Worm (Caenorhabditis elegans) whole organism, young adult: ENCODE data around the gene nhr-258.
A peak's percentile ranks its signal among the peaks of the same experiment; 100 is the strongest.
"Not testable (repeated sequence)": the region's sequence is repeated elsewhere in the genome, so short reads cannot be mapped to it uniquely, and the experiment has no call there.

ENCODE experiments used
- C06A6.2 ChIP-seq: fragments of 200-800 bp; sonication (Bioruptor generic); conservative IDR thresholded peaks from 2 replicates; pipeline ENCODE4 v1.3.6; 2022; ENCODE audit warnings: missing genetic modification characterization, missing compliant biosample characterization
- D2030.7 ChIP-seq: fragments of 200-800 bp; sonication (Bioruptor generic); IDR thresholded peaks from 2 replicates; pipeline ENCODE4 v1.3.6; 2022; ENCODE audit warnings: missing genetic modification reagents, missing genetic modification characterization, missing compliant biosample characterization
- F33H1.4 ChIP-seq: fragments of 200-800 bp; sonication (Bioruptor generic); IDR thresholded peaks from 2 replicates; pipeline ENCODE4 v1.3.6; 2022; ENCODE audit warnings: missing genetic modification reagents, missing genetic modification characterization, missing compliant biosample characterization
- F49E8.2 ChIP-seq: sonication (generic microtip); optimal IDR thresholded peaks from 3 replicates; lab custom pipeline; 2017; ENCODE audit warnings: missing genetic modification characterization, mild to moderate bottlenecking, missing compliant biosample characterization, antibody characterized with exemption, moderate library complexity; ENCODE audit not compliant: insufficient read depth
- Y53F4B.3 ChIP-seq: fragments of 200-800 bp; sonication (Bioruptor generic); IDR thresholded peaks from 2 replicates; pipeline ENCODE4 v1.3.6; 2022; ENCODE audit warnings: missing genetic modification reagents, missing genetic modification characterization, missing compliant biosample characterization
- Y56A3A.18 ChIP-seq: fragments of 200-800 bp; sonication (Bioruptor generic); IDR thresholded peaks from 2 replicates; pipeline ENCODE4 v1.3.6; 2022; ENCODE audit warnings: missing genetic modification reagents, missing genetic modification characterization, missing compliant biosample characterization
- akir-1 ChIP-seq: fragments of 200-800 bp; sonication (Bioruptor generic); optimal IDR thresholded peaks from 2 replicates; lab custom pipeline; 2018; ENCODE audit warnings: mild to moderate bottlenecking, missing genetic modification characterization, moderate library complexity, missing compliant biosample characterization
- aptf-2 ChIP-seq: fragments of 200-800 bp; sonication (Bioruptor generic); conservative IDR thresholded peaks from 2 replicates; pipeline ENCODE4 v1.3.6; 2022; ENCODE audit warnings: missing genetic modification reagents, missing genetic modification characterization, missing compliant biosample characterization
- athp-1 ChIP-seq: sonication (generic microtip); optimal IDR thresholded peaks from 2 replicates; lab custom pipeline; 2017; ENCODE audit warnings: mild to moderate bottlenecking, missing genetic modification characterization, missing compliant biosample characterization
- attf-3 ChIP-seq: fragments of 200-800 bp; sonication (Bioruptor generic); conservative IDR thresholded peaks from 2 replicates; pipeline ENCODE4 v1.3.6; 2022; ENCODE audit warnings: missing genetic modification reagents, missing genetic modification characterization, missing compliant biosample characterization
- ccch-3 ChIP-seq: fragments of 200-800 bp; sonication (Bioruptor generic); optimal IDR thresholded peaks from 2 replicates; lab custom pipeline; 2018; ENCODE audit warnings: mild to moderate bottlenecking, missing genetic modification characterization, missing compliant biosample characterization
- ceh-100 ChIP-seq: fragments of 200-800 bp; sonication (Bioruptor generic); IDR thresholded peaks from 2 replicates; pipeline ENCODE4 v1.3.6; 2022; ENCODE audit warnings: missing genetic modification reagents, missing genetic modification characterization, missing compliant biosample characterization
- ceh-27 ChIP-seq: fragments of 200-800 bp; sonication (Bioruptor generic); optimal IDR thresholded peaks from 2 replicates; lab custom pipeline; 2018; ENCODE audit warnings: mild to moderate bottlenecking, missing genetic modification characterization, moderate library complexity, missing compliant biosample characterization
- dox-1 ChIP-seq: fragments of 200-800 bp; sonication (Bioruptor generic); IDR thresholded peaks from 2 replicates; pipeline ENCODE4 v1.3.6; 2022; ENCODE audit warnings: missing genetic modification reagents, missing genetic modification characterization, missing compliant biosample characterization
- dpl-1 ChIP-seq: fragments of 150-350 bp; optimal IDR thresholded peaks from 2 replicates; lab custom pipeline; 2014; ENCODE audit warnings: missing biosample characterization, missing genetic modification reagents, missing genetic modification characterization
- egl-18 ChIP-seq: fragments of 200-800 bp; sonication (Bioruptor generic); IDR thresholded peaks from 2 replicates; pipeline ENCODE4 v1.3.6; 2022; ENCODE audit warnings: missing genetic modification reagents, missing genetic modification characterization, missing compliant biosample characterization
- ekl-4 ChIP-seq: fragments of 200-800 bp; sonication (Bioruptor generic); IDR thresholded peaks from 2 replicates; pipeline ENCODE4 v1.3.6; 2022; ENCODE audit warnings: missing genetic modification reagents, missing genetic modification characterization, missing compliant biosample characterization
- hlh-12 ChIP-seq: sonication (generic microtip); optimal IDR thresholded peaks from 2 replicates; lab custom pipeline; 2016; ENCODE audit warnings: missing genetic modification characterization, missing compliant biosample characterization
- hlh-26 ChIP-seq: fragments of 200-800 bp; sonication (Bioruptor generic); conservative IDR thresholded peaks from 2 replicates; pipeline ENCODE4 v1.3.6; 2022; ENCODE audit warnings: missing genetic modification reagents, missing genetic modification characterization, missing compliant biosample characterization
- hmg-20 ChIP-seq: fragments of 200-800 bp; sonication (Bioruptor generic); IDR thresholded peaks from 2 replicates; pipeline ENCODE4 v1.3.6; 2022; ENCODE audit warnings: missing genetic modification reagents, missing genetic modification characterization, missing compliant biosample characterization
- hsf-1 ChIP-seq: fragments of 200-800 bp; sonication (Bioruptor generic); IDR thresholded peaks from 2 replicates; pipeline ENCODE4 v1.3.6; 2022; ENCODE audit warnings: missing genetic modification reagents, missing genetic modification characterization, missing compliant biosample characterization
- lin-26 ChIP-seq: fragments of 200-800 bp; sonication (Bioruptor generic); IDR thresholded peaks from 2 replicates; pipeline ENCODE4 v1.3.6; 2022; ENCODE audit warnings: missing genetic modification reagents, missing genetic modification characterization, missing compliant biosample characterization
- lin-40 ChIP-seq: sonication (generic microtip); optimal IDR thresholded peaks from 2 replicates; lab custom pipeline; 2016; ENCODE audit warnings: missing genetic modification characterization, mild to moderate bottlenecking, missing compliant biosample characterization, missing genotype, missing genetic modification reagents
- lir-1 ChIP-seq: fragments of 200-800 bp; sonication (Bioruptor generic); conservative IDR thresholded peaks from 2 replicates; pipeline ENCODE4 v1.3.6; 2022; ENCODE audit warnings: missing genetic modification reagents, missing genetic modification characterization, missing compliant biosample characterization
- lsl-1 ChIP-seq: fragments of 200-800 bp; sonication (Bioruptor generic); optimal IDR thresholded peaks from 2 replicates; lab custom pipeline; 2018; ENCODE audit warnings: mild to moderate bottlenecking, missing genetic modification characterization, moderate library complexity, missing compliant biosample characterization
- madf-8 ChIP-seq: fragments of 200-800 bp; sonication (Bioruptor generic); conservative IDR thresholded peaks from 2 replicates; pipeline ENCODE4 v1.3.6; 2022; ENCODE audit warnings: missing genetic modification reagents, missing genetic modification characterization, missing compliant biosample characterization
- mcd-1 ChIP-seq: fragments of 200-800 bp; sonication (Bioruptor generic); IDR thresholded peaks from 2 replicates; pipeline ENCODE4 v1.3.6; 2022; ENCODE audit warnings: missing genetic modification reagents, missing genetic modification characterization, missing compliant biosample characterization
- mel-28 ChIP-seq: sonication (generic microtip); optimal IDR thresholded peaks from 2 replicates; lab custom pipeline; 2016; ENCODE audit warnings: borderline replicate concordance, mild to moderate bottlenecking, missing genetic modification characterization, missing compliant biosample characterization
- nhr-179 ChIP-seq: sonication (generic microtip); optimal IDR thresholded peaks from 2 replicates; lab custom pipeline; 2016; ENCODE audit warnings: mild to moderate bottlenecking, missing genetic modification characterization, missing compliant biosample characterization
- rcor-1 ChIP-seq: fragments of 200-800 bp; sonication (Bioruptor generic); IDR thresholded peaks from 2 replicates; pipeline ENCODE4 v1.3.6; 2022; ENCODE audit warnings: missing genetic modification reagents, missing genetic modification characterization, missing compliant biosample characterization
- rpc-1 ChIP-seq, 2 experiments: fragments of 150-350 bp in 1 of 2; sonication (generic microtip) in 1 of 2; optimal IDR thresholded peaks; 2 replicates each; lab custom pipeline; 2014 to 2018; ENCODE audit warnings: missing biosample characterization in 1 of 2, missing genetic modification characterization in 1 of 2, missing genetic modification reagents in 1 of 2, missing genotype in 1 of 2
- snpc-1.3 ChIP-seq: sonication (generic microtip); optimal IDR thresholded peaks from 2 replicates; lab custom pipeline; 2017; ENCODE audit warnings: missing genetic modification characterization, mild to moderate bottlenecking, missing compliant biosample characterization, antibody characterized with exemption, moderate library complexity, missing genotype, missing genetic modification reagents; ENCODE audit not compliant: insufficient read depth
- snpc-3.4 ChIP-seq: sonication (generic microtip); optimal IDR thresholded peaks from 2 replicates; lab custom pipeline; 2017; ENCODE audit warnings: missing genetic modification characterization, mild to moderate bottlenecking, missing compliant biosample characterization, antibody characterized with exemption, moderate library complexity, missing genotype, missing genetic modification reagents
- snpc-4 ChIP-seq, 5 experiments: fragments of 150-350 bp in 1 of 5; sonication (generic microtip) in 4 of 5; optimal IDR thresholded peaks; 2 replicates each; lab custom pipeline; 2014 to 2018; ENCODE audit warnings: missing genetic modification characterization in 5 of 5, missing biosample characterization in 3 of 5, antibody characterized with exemption in 2 of 5, mild to moderate bottlenecking in 2 of 5, missing compliant biosample characterization in 2 of 5, missing genotype in 2 of 5, moderate library complexity in 2 of 5, missing genetic modification reagents in 1 of 5
- somi-1 ChIP-seq: fragments of 200-800 bp; sonication (Bioruptor generic); optimal IDR thresholded peaks from 2 replicates; lab custom pipeline; 2018; ENCODE audit warnings: mild to moderate bottlenecking, missing genetic modification characterization, missing compliant biosample characterization
- tbp1 ChIP-seq: fragments of 200-800 bp; sonication (Bioruptor generic); optimal IDR thresholded peaks from 2 replicates; lab custom pipeline; 2018; ENCODE audit warnings: mild to moderate bottlenecking, missing genetic modification characterization, missing compliant biosample characterization
- xnd-1 ChIP-seq: sonication (generic microtip); optimal IDR thresholded peaks from 2 replicates; lab custom pipeline; 2016; ENCODE audit warnings: missing genotype, missing genetic modification reagents, missing genetic modification characterization, missing compliant biosample characterization
- zfh-2 ChIP-seq: fragments of 200-800 bp; sonication (Bioruptor generic); conservative IDR thresholded peaks from 2 replicates; pipeline ENCODE4 v1.3.6; 2022; ENCODE audit warnings: missing genetic modification reagents, missing genetic modification characterization, missing compliant biosample characterization
- zim-3 ChIP-seq: sonication (generic microtip); optimal IDR thresholded peaks from 2 replicates; lab custom pipeline; 2017; ENCODE audit warnings: mild to moderate bottlenecking, missing genetic modification characterization, moderate library complexity, missing compliant biosample characterization
- ztf-26 ChIP-seq: sonication (generic microtip); optimal IDR thresholded peaks from 2 replicates; lab custom pipeline; 2017; ENCODE audit warnings: missing genetic modification characterization, missing compliant biosample characterization
- ztf-28 ChIP-seq: fragments of 200-800 bp; sonication (Bioruptor generic); IDR thresholded peaks from 2 replicates; pipeline ENCODE4 v1.3.6; 2022; ENCODE audit warnings: missing genetic modification reagents, missing genetic modification characterization, missing compliant biosample characterization

The nhr-258 gene

DNA sequence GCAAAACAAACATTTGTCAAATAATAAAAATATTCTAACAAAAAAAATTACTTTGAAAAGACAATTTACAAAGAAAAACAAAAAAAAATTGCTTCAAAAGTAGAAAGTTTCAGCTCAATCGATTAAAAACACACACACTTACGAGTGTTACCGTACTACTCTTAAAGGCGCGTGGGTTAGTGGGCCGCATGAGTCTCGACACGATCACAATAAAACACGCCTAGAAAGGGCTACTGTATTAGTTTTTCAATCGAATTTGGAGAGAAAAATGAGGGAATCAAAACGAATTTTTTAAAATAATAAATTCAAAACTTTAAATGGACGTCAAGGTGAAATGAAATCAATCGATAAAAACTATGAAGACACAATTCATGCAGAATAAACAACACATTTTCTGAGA is 34.2 kb upstream of the nhr-258 start (continued):
- TF ChIP-seq ceh-100 (GFP tag; lab: Robert Waterston, UW) (peak; percentile 38; the same call in 1 of the 2 replicates), xnd-1 (tag; lab: Kevin White, UChicago) (peak; percentile 94), zim-3 (tag; lab: Kevin White, UChicago) (no peak), F33H1.4 (GFP tag; lab: Robert Waterston, UW) (peak; percentile 93), snpc-3.4 (tag; lab: Kevin White, UChicago) (peak; percentile 59), lsl-1 (GFP tag; lab: Kevin White, UChicago) (peak; percentile 92), hlh-26 (no peak), akir-1 (no peak), rpc-1 (optimal IDR thresholded peaks at IDR 0.05; lab: Kevin White, UChicago) (no peak), rpc-1 (tag; optimal IDR thresholded peaks at IDR 0.05; lab: Kevin White, UChicago) (no peak), ztf-28 (GFP tag; lab: Robert Waterston, UW) (no peak), ztf-26 (tag; lab: Kevin White, UChicago) (no peak), somi-1 (GFP tag; lab: Kevin White, UChicago) (no peak), ekl-4 (peak; percentile 66; the same call in 1 of the 2 replicates), madf-8 (GFP tag; lab: Robert Waterston, UW) (peak; percentile 97), hlh-12 (tag; lab: Kevin White, UChicago) (no peak), nhr-179 (tag; lab: Kevin White, UChicago) (no peak), rcor-1 (peak; percentile 54; the same call in 1 of the 2 replicates), aptf-2 (GFP tag; lab: Robert Waterston, UW) (no peak), dpl-1 (GFP tag; lab: Kevin White, UChicago) (no peak), lin-40 (tag; lab: Kevin White, UChicago) (no peak), C06A6.2 (GFP tag; lab: Robert Waterston, UW) (no peak), athp-1 (no peak), Y53F4B.3 (GFP tag; lab: Robert Waterston, UW) (no peak)

DNA sequence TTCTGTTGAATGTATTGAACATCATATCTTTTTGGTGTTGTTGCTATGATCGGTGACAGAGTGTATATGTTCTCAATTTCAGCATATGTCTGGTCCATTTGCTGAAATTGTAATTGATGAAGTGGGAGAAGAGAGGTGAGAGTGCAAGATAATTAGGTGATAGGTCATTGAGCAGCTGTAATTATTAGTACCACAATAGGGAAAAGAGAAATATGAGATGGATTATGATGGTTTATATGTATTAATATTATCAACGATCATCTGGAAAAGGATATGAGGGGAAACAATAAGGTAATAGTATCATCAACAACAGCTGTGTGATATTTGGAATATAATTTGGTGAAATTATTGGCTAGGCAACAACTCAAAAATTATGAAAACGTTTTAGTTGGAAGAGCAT is 32.4 kb upstream of the nhr-258 start, which contains the start of gene Y42H9B.3:
Gene Y42H9B.3, minus strand, starts transcription at position 101 of the 400 bp plus-strand sequence.
- TF ChIP-seq ztf-26 (tag; lab: Kevin White, UChicago) (no peak), tbp1 (GFP tag; lab: Kevin White, UChicago) (no peak), hsf-1 (no peak), snpc-1.3 (tag; lab: Kevin White, UChicago) (no peak), dpl-1 (GFP tag; lab: Kevin White, UChicago) (no peak)
- TF ChIP-seq, all 124 proteins: peak for 0

DNA sequence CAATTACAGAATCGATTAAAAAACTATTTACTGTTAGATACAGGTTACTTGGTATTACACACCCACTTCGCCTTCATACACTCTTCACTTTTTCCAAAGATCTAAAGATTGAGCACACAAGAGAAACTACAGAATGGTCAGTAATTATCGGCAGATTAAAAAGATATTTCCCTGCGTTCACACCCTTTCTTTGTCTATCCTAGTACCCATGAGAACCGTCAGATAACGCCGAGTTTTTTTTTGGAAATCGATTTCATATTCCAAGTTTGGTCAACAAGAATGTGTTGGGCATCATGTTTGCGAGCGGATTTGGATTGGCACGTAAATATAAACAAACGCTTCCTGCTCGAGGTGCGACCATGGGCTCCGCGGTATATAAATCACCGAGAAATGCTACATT is 30.9 kb upstream of the nhr-258 start, which contains the start of gene C26B2.8:
Gene C26B2.8, plus strand, starts transcription at position 301 of the 400 bp plus-strand sequence.
- TF ChIP-seq attf-3: no peak
- TF ChIP-seq hmg-20 (GFP tag; lab: Robert Waterston, UW): no peak
- TF ChIP-seq mel-28 (tag; lab: Kevin White, UChicago): no peak
- no peak for TF ChIP-seq Y56A3A.18
- no peak for TF ChIP-seq mcd-1 (GFP tag; lab: Robert Waterston, UW)
- TF ChIP-seq lsl-1 (GFP tag; lab: Kevin White, UChicago): no peak
- TF ChIP-seq egl-18 (GFP tag; lab: Robert Waterston, UW): no peak

DNA sequence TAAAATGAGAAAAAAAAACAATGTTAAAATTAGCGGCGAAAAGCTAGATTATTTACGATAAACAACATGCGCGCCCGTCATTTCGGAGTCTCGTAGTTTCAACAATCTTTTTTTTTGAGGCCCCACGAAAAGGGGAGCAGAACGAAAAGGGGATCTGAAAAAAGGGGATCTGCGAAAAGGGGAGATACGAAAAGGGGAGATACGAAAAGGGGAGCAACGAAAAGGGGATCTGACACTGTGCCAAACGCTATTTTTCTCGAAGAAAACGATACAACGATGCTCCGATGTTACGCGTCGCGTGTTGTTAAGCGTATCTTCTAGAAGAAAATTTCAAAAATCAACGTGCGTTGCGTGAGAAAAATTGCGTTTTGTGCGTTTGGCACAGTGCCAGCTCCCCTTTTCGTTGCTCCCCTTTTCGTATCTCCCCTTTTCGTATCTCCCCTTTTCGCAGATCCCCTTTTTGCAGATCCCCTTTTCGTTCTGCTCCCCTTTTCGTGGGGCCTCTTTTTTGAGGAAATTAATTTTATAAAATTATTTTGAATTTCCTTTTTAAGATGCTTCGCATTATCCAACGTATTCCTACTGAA is 28.9 kb upstream of the nhr-258 start, which contains the start of gene C26B2.7:
Gene C26B2.7, plus strand, starts transcription at position 549 of the 587 bp plus-strand sequence.
- peak; percentile 86 for TF ChIP-seq dox-1 (GFP tag; lab: Robert Waterston, UW)
- TF ChIP-seq snpc-4 (GFP tag; optimal IDR thresholded peaks at IDR 0.05; lab: Kevin White, UChicago): not testable (repeated sequence)
- TF ChIP-seq snpc-4 (tag; optimal IDR thresholded peaks at IDR 0.05; lab: Kevin White, UChicago): peak in 3 of 4 experiments; percentile 11 to 59 (median 16)
- TF ChIP-seq madf-8 (GFP tag; lab: Robert Waterston, UW): peak; percentile 63
- peak; percentile 59 for TF ChIP-seq ccch-3
- peak; percentile 31 for TF ChIP-seq tbp1 (GFP tag; lab: Kevin White, UChicago)
- TF ChIP-seq D2030.7 (GFP tag; lab: Robert Waterston, UW): peak; percentile 94
- peak; percentile 72 for TF ChIP-seq ceh-27 (GFP tag; lab: Kevin White, UChicago)
- TF ChIP-seq mcd-1 (GFP tag; lab: Robert Waterston, UW): peak; percentile 69
- peak; percentile 63 for TF ChIP-seq lin-26
- TF ChIP-seq zfh-2: peak; percentile 39; the same call in 1 of the 2 replicates
- TF ChIP-seq lir-1 (GFP tag; lab: Robert Waterston, UW): peak; percentile 77
- TF ChIP-seq F49E8.2 (tag; lab: Kevin White, UChicago): peak; percentile 53
- TF ChIP-seq hsf-1: peak; percentile 77
